Worm (Caenorhabditis elegans): Measurements from ENCODE around the gene H03G16.7.

The H03G16.7 gene

ce11 chrX:15076909-15077308 lies 21.1 kb upstream of the H03G16.7 start:
- no peak for TF ChIP-seq irx-1 (tag; optimal IDR thresholded peaks at IDR 0.05)
- TF ChIP-seq unc-130 (tag; optimal IDR thresholded peaks at IDR 0.05): no peak
- no peak for TF ChIP-seq unc-98 (GFP tag; IDR thresholded peaks at IDR 0.05)
- TF ChIP-seq Y116A8C.19 (tag; optimal IDR thresholded peaks at IDR 0.05; ENCODE audit: borderline replicate concordance): no peak
- peak in 1 of 2 experiments; percentile 22 for TF ChIP-seq lin-35 (GFP tag; optimal IDR thresholded peaks at IDR 0.05)
- no peak for TF ChIP-seq efl-1 (optimal IDR thresholded peaks at IDR 0.05)
- no peak for TF ChIP-seq efl-1 (GFP tag; optimal IDR thresholded peaks at IDR 0.05 in 1 of 2)

- TF ChIP-seq nhr-85 (tag) (peak; percentile 72), zag-1 (tag; optimal IDR thresholded peaks at IDR 0.05) (no peak), mef-2 (tag; optimal IDR thresholded peaks at IDR 0.05) (no peak), egl-13 (tag; optimal IDR thresholded peaks at IDR 0.05) (no peak), nhr-71 (tag; optimal IDR thresholded peaks at IDR 0.05) (peak; percentile 4), rnt-1 (tag; optimal IDR thresholded peaks at IDR 0.05) (peak; percentile 3), zip-4 (GFP tag; optimal IDR thresholded peaks at IDR 0.05) (no peak), isw-1 (GFP tag; IDR thresholded peaks at IDR 0.05) (no peak), nhr-12 (tag; optimal IDR thresholded peaks at IDR 0.05) (no peak), sox-4 (tag; optimal IDR thresholded peaks at IDR 0.05) (no peak), pag-3 (tag; optimal IDR thresholded peaks at IDR 0.05; ENCODE audit: borderline replicate concordance, insufficient read depth) (no peak), nhr-20 (tag; optimal IDR thresholded peaks at IDR 0.05) (peak; percentile 47), elt-3 (tag; optimal IDR thresholded peaks at IDR 0.05) (peak in 2 of 6 experiments; percentile 31 to 35), sup-37 (GFP tag; optimal IDR thresholded peaks at IDR 0.05) (no peak), nhr-11 (tag; optimal IDR thresholded peaks at IDR 0.05) (no peak), lin-14 (GFP tag; optimal IDR thresholded peaks at IDR 0.05) (peak; percentile 21), F16B12.6 (tag; optimal IDR thresholded peaks at IDR 0.05) (no peak), lir-3 (tag; optimal IDR thresholded peaks at IDR 0.05; ENCODE audit: poor library complexity) (no peak), unc-98 (GFP tag; IDR thresholded peaks at IDR 0.05) (no peak)
These were observed 20.3 kb upstream of the H03G16.7 start, which contains the start of the genes H40L08.3 and H40L08.9 for ce11 chrX:15076042-15076565. H40L08.3 (minus strand) TSS chrX:15076092. H40L08.9 (minus strand) TSS chrX:15076480.

- peak; percentile 9 for TF ChIP-seq nhr-85 (tag)
- no peak for TF ChIP-seq unc-98 (GFP tag; IDR thresholded peaks at IDR 0.05)
- TF ChIP-seq snpc-4 (tag; optimal IDR thresholded peaks at IDR 0.05): peak; percentile 11
- no peak for TF ChIP-seq efl-1 (optimal IDR thresholded peaks at IDR 0.05)
- peak in 1 of 2 experiments; percentile 53 for TF ChIP-seq efl-1 (GFP tag; optimal IDR thresholded peaks at IDR 0.05 in 1 of 2)
These were observed 19.4 kb upstream of the H03G16.7 start for ce11 chrX:15075170-15075569.

ce11 chrX:15073479-15073878 lies 17.7 kb upstream of the H03G16.7 start:
- TF ChIP-seq snpc-4 (tag; optimal IDR thresholded peaks at IDR 0.05): peak; percentile 34
- TF ChIP-seq elt-3 (tag; optimal IDR thresholded peaks at IDR 0.05): no peak
- TF ChIP-seq sox-4 (tag; optimal IDR thresholded peaks at IDR 0.05): no peak
- TF ChIP-seq C16A3.4 (tag; optimal IDR thresholded peaks at IDR 0.05): no peak
- no peak for TF ChIP-seq fkh-10 (GFP tag; optimal IDR thresholded peaks at IDR 0.05)
- no peak for TF ChIP-seq F16B12.6 (tag; optimal IDR thresholded peaks at IDR 0.05)
- no peak for TF ChIP-seq aha-1 (tag; optimal IDR thresholded peaks at IDR 0.05)

ce11 chrX:15072877-15073276 lies 17.1 kb upstream of the H03G16.7 start:
- TF ChIP-seq nhr-77 (tag; optimal IDR thresholded peaks at IDR 0.05): no peak
- no peak for TF ChIP-seq egl-13 (tag; optimal IDR thresholded peaks at IDR 0.05)
- no peak for TF ChIP-seq efl-1 (optimal IDR thresholded peaks at IDR 0.05)
- TF ChIP-seq efl-1 (GFP tag; optimal IDR thresholded peaks at IDR 0.05 in 1 of 2): peak in 1 of 2 experiments; percentile 58
- TF ChIP-seq lir-3 (tag; optimal IDR thresholded peaks at IDR 0.05; ENCODE audit: poor library complexity): no peak
- TF ChIP-seq nhr-19 (GFP tag; conservative IDR thresholded peaks at IDR 0.05): peak; percentile 49
- TF ChIP-seq ceh-88 (GFP tag; IDR thresholded peaks at IDR 0.05): no peak
- TF ChIP-seq nhr-47 (tag; optimal IDR thresholded peaks at IDR 0.05): no peak
- TF ChIP-seq nhr-84 (tag; optimal IDR thresholded peaks at IDR 0.05): no peak
- peak in 1 of 2 experiments; percentile 35 for TF ChIP-seq lin-35 (GFP tag; optimal IDR thresholded peaks at IDR 0.05)
- peak; percentile 67 for TF ChIP-seq snu-23 (GFP tag; optimal IDR thresholded peaks at IDR 0.05)
- TF ChIP-seq pax-3 (tag; optimal IDR thresholded peaks at IDR 0.05): no peak
- TF ChIP-seq unc-130 (tag; optimal IDR thresholded peaks at IDR 0.05): peak; percentile 28
- TF ChIP-seq swsn-7 (tag; optimal IDR thresholded peaks at IDR 0.05): no peak
- no peak for TF ChIP-seq unc-30 (tag; optimal IDR thresholded peaks at IDR 0.05)
- TF ChIP-seq dpl-1 (GFP tag; optimal IDR thresholded peaks at IDR 0.05): peak in 1 of 3 experiments; percentile 8
- 0 out of 2 replicates have a peak, but pooled peaks have one; percentile 61 for TF ChIP-seq grh-1 (GFP tag; IDR thresholded peaks at IDR 0.05)
- TF ChIP-seq nhr-12 (tag; optimal IDR thresholded peaks at IDR 0.05): no peak
- no peak for TF ChIP-seq unc-62 (GFP tag; optimal IDR thresholded peaks at IDR 0.05)
- TF ChIP-seq ceh-63 (GFP tag; optimal IDR thresholded peaks at IDR 0.05): no peak
- TF ChIP-seq lin-14 (GFP tag; optimal IDR thresholded peaks at IDR 0.05): peak; percentile 56
- TF ChIP-seq unc-98 (GFP tag; IDR thresholded peaks at IDR 0.05): no peak
- TF ChIP-seq nhr-90 (tag; optimal IDR thresholded peaks at IDR 0.05; ENCODE audit: poor library complexity): peak; percentile 74

Data from whole organism, L1 larva.